Worm (Caenorhabditis elegans) whole organism, L4/young adult: ENCODE data around the gene uggt-1.

Experiments
- W03F9.2 ChIP-seq: fragments of 150-350 bp; optimal IDR thresholded peaks from 2 replicates; lab custom pipeline; 2014; ENCODE audit warnings: missing biosample characterization, missing genetic modification characterization
- dao-5 ChIP-seq: sonication (generic microtip); optimal IDR thresholded peaks from 2 replicates; lab custom pipeline; 2016; ENCODE audit warnings: missing genotype, missing genetic modification characterization, moderate library complexity, missing compliant biosample characterization
- him-1 ChIP-seq: sonication (generic microtip); optimal IDR thresholded peaks from 2 replicates; lab custom pipeline; 2016; ENCODE audit warnings: missing genotype, missing genetic modification reagents, missing genetic modification characterization, missing compliant biosample characterization

- TF ChIP-seq dao-5 (tag; lab: Kevin White, UChicago) (no peak), him-1 (tag; lab: Kevin White, UChicago) (peak; percentile 90), W03F9.2 (no peak)
Measured at ce11 chrX:7500970-7501369, at the start of gene uggt-1.
